Worm (Caenorhabditis elegans) whole organism, early embryonic: ENCODE measurements around the gene amx-3.

Experiments
- B0310.2 ChIP-seq: sonication (generic microtip); optimal IDR thresholded peaks from 2 replicates; lab custom pipeline; 2016; ENCODE audit warnings: mild to moderate bottlenecking, missing genetic modification characterization, missing compliant biosample characterization
- F13C5.2 ChIP-seq: sonication (generic microtip); optimal IDR thresholded peaks from 2 replicates; lab custom pipeline; 2017; ENCODE audit warnings: mild to moderate bottlenecking, missing genetic modification characterization, inconsistent platforms, missing compliant biosample characterization
- ama-1 ChIP-seq: fragments of 150-350 bp; optimal IDR thresholded peaks from 2 replicates; lab custom pipeline; 2014
- ceh-13 ChIP-seq: fragments of 200-800 bp; sonication (Bioruptor generic); optimal IDR thresholded peaks from 2 replicates; lab custom pipeline; 2018; ENCODE audit warnings: mild to moderate bottlenecking, missing genetic modification characterization, missing compliant biosample characterization
- ceh-36 ChIP-seq: sonication (generic microtip); optimal IDR thresholded peaks from 2 replicates; lab custom pipeline; 2016; ENCODE audit warnings: missing genetic modification characterization, inconsistent platforms, missing compliant biosample characterization
- flt-1 ChIP-seq: fragments of 200-800 bp; sonication (Bioruptor generic); IDR thresholded peaks from 2 replicates; pipeline ENCODE4 v1.3.6; 2022; ENCODE audit warnings: missing genetic modification characterization, missing compliant biosample characterization
- hmbx-1 ChIP-seq: sonication (generic microtip); optimal IDR thresholded peaks from 2 replicates; lab custom pipeline; 2016; ENCODE audit warnings: mild to moderate bottlenecking, missing genetic modification characterization, missing compliant biosample characterization
- hmg-4 ChIP-seq: fragments of 200-800 bp; sonication (Bioruptor generic); optimal IDR thresholded peaks from 2 replicates; lab custom pipeline; 2018; ENCODE audit warnings: mild to moderate bottlenecking, missing genetic modification characterization, missing compliant biosample characterization
- hnd-1 ChIP-seq: sonication (generic microtip); optimal IDR thresholded peaks from 2 replicates; lab custom pipeline; 2016; ENCODE audit warnings: missing genetic modification characterization, missing compliant biosample characterization
- scrt-1 ChIP-seq: fragments of 200-800 bp; sonication (Bioruptor generic); IDR thresholded peaks from 2 replicates; pipeline ENCODE4 v1.3.6; 2022; ENCODE audit warnings: missing genetic modification characterization, missing compliant biosample characterization
- sea-1 ChIP-seq: fragments of 200-800 bp; sonication (Bioruptor generic); conservative IDR thresholded peaks from 2 replicates; pipeline ENCODE4 v1.3.6; 2022; ENCODE audit warnings: missing genetic modification characterization, missing compliant biosample characterization
- tbx-11 ChIP-seq: fragments of 200-800 bp; sonication (Bioruptor generic); IDR thresholded peaks from 2 replicates; pipeline ENCODE4 v1.3.6; 2022; ENCODE audit warnings: missing genetic modification characterization, missing compliant biosample characterization
- tbx-37 ChIP-seq: fragments of 200-800 bp; sonication (Bioruptor generic); conservative IDR thresholded peaks from 2 replicates; pipeline ENCODE4 v1.3.6; 2022; ENCODE audit warnings: missing genetic modification reagents, missing genetic modification characterization, missing compliant biosample characterization
- tra-4 ChIP-seq: sonication (generic microtip); optimal IDR thresholded peaks from 2 replicates; lab custom pipeline; 2017; ENCODE audit warnings: missing genetic modification characterization, missing compliant biosample characterization

DNA sequence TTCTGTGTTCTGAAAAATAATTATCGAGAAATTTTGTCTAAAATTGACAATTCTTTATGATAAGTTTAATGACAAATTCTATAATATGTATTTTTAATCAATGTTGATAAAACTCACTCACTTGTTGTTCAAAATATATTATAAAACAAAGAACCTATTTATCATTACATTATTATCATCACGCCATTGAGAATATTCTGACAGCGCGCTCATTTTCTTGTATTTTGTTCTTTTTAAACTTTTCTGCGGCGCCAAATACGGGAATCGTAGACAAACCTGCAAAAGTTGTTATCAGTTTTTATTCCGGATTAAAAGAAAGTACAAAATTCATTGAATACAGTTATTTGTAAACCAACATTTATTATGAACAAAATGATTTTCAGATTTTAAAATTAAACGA lies 37.1 kb downstream of the amx-3 start:
- no peak for TF ChIP-seq tbx-11 (GFP tag; lab: Robert Waterston, UW)
- TF ChIP-seq flt-1 (GFP tag; lab: Robert Waterston, UW), result no peak
- TF ChIP-seq ama-1 (lab: Kevin White, UChicago), result no peak
- TF ChIP-seq F13C5.2, result no peak
- no peak for TF ChIP-seq ceh-36
- no peak for TF ChIP-seq hnd-1 (tag; lab: Kevin White, UChicago)
- TF ChIP-seq tbx-37 (GFP tag; lab: Robert Waterston, UW), result no peak
- no peak for TF ChIP-seq B0310.2 (tag; lab: Kevin White, UChicago)
- no peak for TF ChIP-seq ceh-13 (GFP tag; lab: Kevin White, UChicago)
- no peak for TF ChIP-seq scrt-1 (GFP tag; lab: Robert Waterston, UW)
- TF ChIP-seq hmbx-1, result no peak
- TF ChIP-seq hmg-4 (GFP tag; lab: Kevin White, UChicago), result no peak
- no peak for TF ChIP-seq sea-1 (GFP tag; lab: Robert Waterston, UW)
- TF ChIP-seq tra-4 (tag; lab: Kevin White, UChicago), result no peak
